Worm (Caenorhabditis elegans) whole organism, mixed stage, embryonic: ENCODE data around the gene ost-1.

ENCODE experiments used
- blmp-1 ChIP-seq: fragments of 150-350 bp; optimal IDR thresholded peaks from 2 replicates; lab custom pipeline; 2014; ENCODE audit warnings: missing biosample characterization, missing genetic modification characterization
- ceh-43 ChIP-seq: fragments of 200-800 bp; sonication (Bioruptor generic); optimal IDR thresholded peaks from 2 replicates; lab custom pipeline; 2018; ENCODE audit warnings: mild to moderate bottlenecking, missing genetic modification characterization, moderate library complexity, missing compliant biosample characterization
- ceh-83 ChIP-seq: fragments of 200-800 bp; sonication (Bioruptor generic); optimal IDR thresholded peaks from 2 replicates; lab custom pipeline; 2018; ENCODE audit warnings: mild to moderate bottlenecking, missing genetic modification characterization, missing compliant biosample characterization
- nhr-76 ChIP-seq: sonication (generic microtip); optimal IDR thresholded peaks from 2 replicates; lab custom pipeline; 2017; ENCODE audit warnings: missing biosample characterization, missing genetic modification characterization
- unc-62 ChIP-seq: fragments of 150-350 bp; optimal IDR thresholded peaks from 2 replicates; lab custom pipeline; 2014; ENCODE audit warnings: missing biosample characterization, missing genetic modification reagents, missing genetic modification characterization

ce11 chrIV:1124741-1125140 lies 17.5 kb downstream of the ost-1 start, which contains the start of gene perm-4:
- no peak for TF ChIP-seq ceh-43
- TF ChIP-seq unc-62: no peak
- TF ChIP-seq blmp-1 (tag; lab: Kevin White, UChicago): no peak
- TF ChIP-seq nhr-76: no peak
- TF ChIP-seq ceh-83 (GFP tag; lab: Kevin White, UChicago): no peak
